Fruit fly (Drosophila melanogaster) Kc167 (cell line): ENCODE measurements around the gene Orc2.

Source experiments
- psq ChIP-seq: fragments of >200 bp; optimal IDR thresholded peaks from 2 replicates; lab custom pipeline; 2017; ENCODE audit warnings: missing external identifiers
- ttk ChIP-seq: sonication (Bioruptor generic); optimal IDR thresholded peaks from 2 replicates; lab custom pipeline; 2017; ENCODE audit warnings: missing external identifiers

dm6 chr3R:13952303-13952702 is 12.4 kb upstream of the Orc2 start:
- TF ChIP-seq psq (lab: Kevin White, UChicago) (no peak), ttk (lab: Kevin White, UChicago) (no peak)
